Fruit fly (Drosophila melanogaster): ENCODE measurements around the gene CG11927.

DNA sequence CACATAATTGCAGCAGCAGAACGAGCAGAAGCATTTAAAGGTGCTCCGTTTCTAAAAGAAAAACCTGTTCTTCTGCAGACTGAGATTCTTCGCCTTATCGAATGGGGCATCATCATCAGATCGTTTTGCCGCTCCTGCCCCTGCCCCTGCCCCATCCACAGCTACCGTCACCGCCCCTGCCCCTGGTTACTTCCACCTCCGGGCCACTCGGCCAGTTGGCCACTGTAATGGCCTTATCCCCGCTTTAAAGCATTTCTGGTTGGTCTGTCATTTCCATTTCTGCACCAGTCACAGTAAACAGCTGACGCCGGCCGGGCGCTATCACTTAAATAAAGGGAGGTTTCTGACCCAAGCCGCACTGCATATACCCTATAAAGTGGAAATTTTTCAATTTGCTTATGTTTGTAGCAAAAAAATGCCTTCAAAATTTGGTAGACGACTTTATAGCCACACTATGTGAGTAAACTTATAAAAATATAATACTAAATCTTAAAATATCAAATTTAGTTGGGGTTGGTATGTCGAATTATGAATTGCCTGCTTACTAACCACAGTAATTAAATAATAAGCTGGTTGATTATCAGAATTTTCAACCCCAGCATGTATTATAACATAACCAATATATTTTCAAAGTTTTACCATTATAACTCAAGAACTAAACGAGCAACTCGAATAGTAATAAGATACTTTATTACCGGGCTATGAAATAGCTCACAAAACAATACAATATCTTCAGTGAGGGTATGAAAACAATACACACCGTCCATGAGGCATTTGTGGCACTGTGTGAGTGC lies 36.7 kb upstream of the CG11927 start:
- TF ChIP-seq trem (tag; optimal IDR thresholded peaks at IDR 0.05) (no peak), eve (GFP tag; optimal IDR thresholded peaks at IDR 0.05) (no peak), CG15073 (GFP tag; optimal IDR thresholded peaks at IDR 0.05) (no peak), Spps (tag; optimal IDR thresholded peaks at IDR 0.05) (no peak), nerfin-2 (GFP tag; IDR thresholded peaks at IDR 0.05; ENCODE audit: partially characterized antibody) (no peak), CG30403 (GFP tag; optimal IDR thresholded peaks at IDR 0.05) (peak; percentile 89), ems (GFP tag; optimal IDR thresholded peaks at IDR 0.05) (no peak), Vsx1 (GFP tag; optimal IDR thresholded peaks at IDR 0.05) (no peak)
